Worm (Caenorhabditis elegans): ENCODE data around the gene mrpl-2.

The mrpl-2 gene

ce11 chrIV:778484-778883, 5.4 kb downstream of the mrpl-2 start, which contains the start of gene ugt-52:
Gene ugt-52 (plus strand): TSS chrIV:778784.
- no peak for TF ChIP-seq ztf-11 (tag; optimal IDR thresholded peaks at IDR 0.05)
- no peak for TF ChIP-seq mep-1 (tag; optimal IDR thresholded peaks at IDR 0.05)
- no peak for TF ChIP-seq unc-120 (tag; optimal IDR thresholded peaks at IDR 0.05; ENCODE audit: poor library complexity, severe bottlenecking)
- no peak for TF ChIP-seq hlh-1 (tag; optimal IDR thresholded peaks at IDR 0.05)
- no peak for TF ChIP-seq sem-2 (GFP tag; optimal IDR thresholded peaks at IDR 0.05)
- no peak for TF ChIP-seq nhr-12 (tag; optimal IDR thresholded peaks at IDR 0.05)

ce11 chrIV:782393-782792, 9.4 kb downstream of the mrpl-2 start:
- TF ChIP-seq mab-5 (tag; optimal IDR thresholded peaks at IDR 0.05), result no peak
- no peak for TF ChIP-seq blmp-1 (tag; optimal IDR thresholded peaks at IDR 0.05)
- TF ChIP-seq zip-8 (tag; optimal IDR thresholded peaks at IDR 0.05), result no peak
- no peak for TF ChIP-seq lin-13 (tag; optimal IDR thresholded peaks at IDR 0.05)
- no peak for TF ChIP-seq nhr-76 (tag; optimal IDR thresholded peaks at IDR 0.05)

ce11 chrIV:787755-788154, 14.7 kb downstream of the mrpl-2 start, which contains the start of gene F56B3.6:
Gene F56B3.6 (plus strand): TSS chrIV:788055.
- no peak for TF ChIP-seq flh-1 (GFP tag; optimal IDR thresholded peaks at IDR 0.05)
- TF ChIP-seq pha-4 (tag; optimal IDR thresholded peaks at IDR 0.05), result no peak
- no peak for TF ChIP-seq drap-1 (GFP tag; optimal IDR thresholded peaks at IDR 0.05)
- TF ChIP-seq elt-1 (tag; optimal IDR thresholded peaks at IDR 0.05; ENCODE audit: borderline replicate concordance, insufficient read depth), result no peak
- TF ChIP-seq tbx-8 (GFP tag; optimal IDR thresholded peaks at IDR 0.05), result no peak
- TF ChIP-seq ham-2 (GFP tag; optimal IDR thresholded peaks at IDR 0.05), result no peak
- no peak for TF ChIP-seq hlh-1 (tag; optimal IDR thresholded peaks at IDR 0.05)
- TF ChIP-seq ceh-83 (GFP tag; optimal IDR thresholded peaks at IDR 0.05), result no peak
- TF ChIP-seq snpc-4 (tag; optimal IDR thresholded peaks at IDR 0.05), result no peak
- TF ChIP-seq unc-120 (tag; optimal IDR thresholded peaks at IDR 0.05; ENCODE audit: poor library complexity, severe bottlenecking), result no peak
- no peak for TF ChIP-seq sptf-1 (tag; optimal IDR thresholded peaks at IDR 0.05)
- TF ChIP-seq ztf-11 (tag; optimal IDR thresholded peaks at IDR 0.05), result no peak
- no peak for TF ChIP-seq mab-5 (tag; optimal IDR thresholded peaks at IDR 0.05)
- TF ChIP-seq blmp-1 (tag; optimal IDR thresholded peaks at IDR 0.05), result no peak
- TF ChIP-seq elt-3 (tag; optimal IDR thresholded peaks at IDR 0.05), result no peak
- no peak for TF ChIP-seq unc-62 (GFP tag; optimal IDR thresholded peaks at IDR 0.05)
- TF ChIP-seq zip-8 (tag; optimal IDR thresholded peaks at IDR 0.05), result no peak

ce11 chrIV:794275-794674, 21.2 kb downstream of the mrpl-2 start, which contains the start of gene F56B3.4:
Gene F56B3.4 (minus strand): TSS chrIV:794275.
- TF ChIP-seq lsy-2 (tag; optimal IDR thresholded peaks at IDR 0.05), result no peak
- TF ChIP-seq mls-2 (tag; optimal IDR thresholded peaks at IDR 0.05), result no peak
- TF ChIP-seq unc-120 (tag; optimal IDR thresholded peaks at IDR 0.05; ENCODE audit: poor library complexity, severe bottlenecking), result no peak
- no peak for TF ChIP-seq nhr-76 (tag; optimal IDR thresholded peaks at IDR 0.05)
- TF ChIP-seq ces-1 (GFP tag; optimal IDR thresholded peaks at IDR 0.05), result no peak
- no peak for TF ChIP-seq hlh-1 (tag; optimal IDR thresholded peaks at IDR 0.05)
- TF ChIP-seq elt-3 (tag; optimal IDR thresholded peaks at IDR 0.05), result no peak
- TF ChIP-seq nhr-237 (tag; optimal IDR thresholded peaks at IDR 0.05), result no peak
- no peak for TF ChIP-seq tbx-8 (GFP tag; optimal IDR thresholded peaks at IDR 0.05)
- TF ChIP-seq flh-1 (GFP tag; optimal IDR thresholded peaks at IDR 0.05), result no peak
- TF ChIP-seq ztf-11 (tag; optimal IDR thresholded peaks at IDR 0.05), result no peak
- TF ChIP-seq zip-8 (tag; optimal IDR thresholded peaks at IDR 0.05), result no peak
- no peak for TF ChIP-seq unc-39 (tag; optimal IDR thresholded peaks at IDR 0.05)
- no peak for TF ChIP-seq ham-2 (GFP tag; optimal IDR thresholded peaks at IDR 0.05)
- TF ChIP-seq elt-1 (tag; optimal IDR thresholded peaks at IDR 0.05; ENCODE audit: borderline replicate concordance, insufficient read depth), result no peak
- TF ChIP-seq nhr-28 (tag; optimal IDR thresholded peaks at IDR 0.05), result no peak
- TF ChIP-seq lin-13 (tag; optimal IDR thresholded peaks at IDR 0.05), result no peak
- no peak for TF ChIP-seq unc-62 (GFP tag; optimal IDR thresholded peaks at IDR 0.05)
- TF ChIP-seq mab-5 (tag; optimal IDR thresholded peaks at IDR 0.05), result no peak
- TF ChIP-seq pha-4 (tag; optimal IDR thresholded peaks at IDR 0.05), result no peak

ce11 chrIV:795383-795872, 22.4 kb downstream of the mrpl-2 start, which contains the start of gene skr-18:
Gene skr-18 (minus strand): TSS chrIV:795433.
- no peak for TF ChIP-seq lin-32 (GFP tag; optimal IDR thresholded peaks at IDR 0.05)
- no peak for TF ChIP-seq nhr-237 (tag; optimal IDR thresholded peaks at IDR 0.05)
- TF ChIP-seq hlh-1 (tag; optimal IDR thresholded peaks at IDR 0.05), result no peak

All from whole organism, mixed stage, embryonic.